Worm (Caenorhabditis elegans): Measurements from ENCODE around the gene mec-12.

DNA sequence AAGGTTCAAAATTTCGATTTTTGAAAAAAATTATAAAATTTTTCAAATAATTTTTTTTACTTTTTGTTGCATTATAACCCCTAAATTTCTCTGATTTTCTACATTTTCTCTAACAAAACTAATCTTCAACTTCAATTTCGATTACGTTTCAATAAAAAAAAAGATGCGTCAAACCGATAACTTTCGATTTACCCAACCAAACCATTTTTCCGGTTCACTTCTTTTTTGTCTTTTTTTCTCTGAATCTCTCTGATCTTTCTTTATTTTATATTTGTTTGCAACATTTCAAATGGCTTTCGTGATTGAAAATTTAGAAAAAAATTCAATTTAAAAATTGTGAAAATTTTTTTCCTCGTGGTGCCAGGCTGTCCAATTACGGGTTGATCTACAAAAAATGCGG lies 24.4 kb upstream of the mec-12 start:
- TF ChIP-seq nhr-77 (tag; optimal IDR thresholded peaks at IDR 0.05) = no peak
- TF ChIP-seq snpc-4 (tag; optimal IDR thresholded peaks at IDR 0.05) = no peak
- no peak for TF ChIP-seq ceh-82 (tag; optimal IDR thresholded peaks at IDR 0.05)
- no peak for TF ChIP-seq elt-3 (tag; optimal IDR thresholded peaks at IDR 0.05)
- no peak for TF ChIP-seq ceh-90 (tag; optimal IDR thresholded peaks at IDR 0.05)
- TF ChIP-seq lin-15B (tag; optimal IDR thresholded peaks at IDR 0.05) = no peak
- no peak for TF ChIP-seq unc-130 (tag; optimal IDR thresholded peaks at IDR 0.05)
- no peak for TF ChIP-seq nhr-28 (tag; optimal IDR thresholded peaks at IDR 0.05)
- TF ChIP-seq lsy-2 (tag; optimal IDR thresholded peaks at IDR 0.05) = no peak
- TF ChIP-seq irx-1 (tag; optimal IDR thresholded peaks at IDR 0.05) = no peak
- no peak for TF ChIP-seq fkh-10 (GFP tag; optimal IDR thresholded peaks at IDR 0.05)
- TF ChIP-seq lir-3 (tag; optimal IDR thresholded peaks at IDR 0.05; ENCODE audit: poor library complexity) = no peak
- TF ChIP-seq unc-86 (tag; optimal IDR thresholded peaks at IDR 0.05) = no peak

Measured in whole organism, L1 larva.